Fruit fly (Drosophila melanogaster) whole organism, embryonic: ENCODE results near the gene sesB.

Source experiments
- Asciz ChIP-seq: fragments of 200-800 bp; sonication (Bioruptor generic); optimal IDR thresholded peaks from 2 replicates; lab custom pipeline; 2017; ENCODE audit warnings: missing biosample characterization, mild to moderate bottlenecking, missing genetic modification characterization, missing genetic modification reagents
- B-H1 ChIP-seq: fragments of 200-800 bp; sonication (Bioruptor generic); IDR thresholded peaks from 3 replicates; pipeline ENCODE4 v1.3.6; 2022; ENCODE audit warnings: missing biosample characterization, missing genetic modification characterization
- Blimp-1 ChIP-seq: fragments of 200-800 bp; sonication (Bioruptor generic); optimal IDR thresholded peaks from 3 replicates; lab custom pipeline; 2018; ENCODE audit warnings: missing biosample characterization, missing genetic modification characterization, mild to moderate bottlenecking, moderate library complexity, missing genetic modification reagents
- CG10959 ChIP-seq: fragments of 200-800 bp; sonication (Bioruptor generic); IDR thresholded peaks from 2 replicates; pipeline ENCODE4 v1.3.6; 2022; ENCODE audit warnings: missing biosample characterization, missing genetic modification characterization
- CG10979 ChIP-seq: fragments of 200-800 bp; sonication (Bioruptor generic); optimal IDR thresholded peaks from 2 replicates; lab custom pipeline; 2018; ENCODE audit warnings: missing biosample characterization, mild to moderate bottlenecking, missing genetic modification characterization, moderate library complexity
- CG11696 ChIP-seq: fragments of 200-800 bp; sonication (Bioruptor generic); IDR thresholded peaks from 2 replicates; pipeline ENCODE4 v1.3.6; 2022; ENCODE audit warnings: missing biosample characterization, missing genetic modification characterization
- CG13287 ChIP-seq: fragments of 200-800 bp; sonication (Bioruptor generic); IDR thresholded peaks from 2 replicates; pipeline ENCODE4 v1.3.6; 2022; ENCODE audit warnings: missing biosample characterization, missing genetic modification characterization; ENCODE audit not compliant: partially characterized antibody
- CG14667 ChIP-seq: fragments of 200-800 bp; sonication (Bioruptor generic); IDR thresholded peaks from 2 replicates; pipeline ENCODE4 v1.3.6; 2022; ENCODE audit warnings: missing biosample characterization, missing genetic modification characterization
- CG17385 ChIP-seq: fragments of 200-800 bp; sonication (Bioruptor generic); optimal IDR thresholded peaks from 3 replicates; lab custom pipeline; 2018; ENCODE audit warnings: missing biosample characterization, mild to moderate bottlenecking, missing genetic modification characterization
- CG1792 ChIP-seq: fragments of 200-800 bp; sonication (Bioruptor generic); optimal IDR thresholded peaks from 2 replicates; lab custom pipeline; 2016; ENCODE audit warnings: missing biosample characterization, missing genetic modification characterization
- CG6791 ChIP-seq: fragments of 200-800 bp; sonication (Bioruptor generic); IDR thresholded peaks from 3 replicates; pipeline ENCODE4 v1.3.6; 2022; ENCODE audit warnings: missing biosample characterization, missing genetic modification characterization; ENCODE audit not compliant: partially characterized antibody
- CG7357 ChIP-seq: fragments of 200-800 bp; sonication (Bioruptor generic); IDR thresholded peaks from 3 replicates; pipeline ENCODE4 v1.3.6; 2022; ENCODE audit warnings: missing biosample characterization, missing genetic modification characterization
- CG8290 ChIP-seq, 3 experiments: fragments of 200-800 bp; sonication (Bioruptor generic); optimal IDR thresholded peaks; 2 replicates each; lab custom pipeline; 2016 to 2019; ENCODE audit warnings: missing biosample characterization in 3 of 3, missing genetic modification characterization in 3 of 3, mild to moderate bottlenecking in 2 of 3, moderate library complexity in 1 of 3
- CG9609 ChIP-seq: fragments of 200-800 bp; sonication (Bioruptor generic); optimal IDR thresholded peaks from 3 replicates; lab custom pipeline; 2016; ENCODE audit warnings: missing biosample characterization, missing genetic modification characterization
- CoRest ChIP-seq: fragments of 200-800 bp; sonication (Bioruptor generic); optimal IDR thresholded peaks from 3 replicates; lab custom pipeline; 2018; ENCODE audit warnings: missing biosample characterization, mild to moderate bottlenecking, missing genetic modification characterization, moderate library complexity
- Dref ChIP-seq: fragments of 200-800 bp; sonication (Bioruptor generic); IDR thresholded peaks from 2 replicates; pipeline ENCODE4 v1.3.6; 2022; ENCODE audit warnings: missing biosample characterization, missing genetic modification characterization
- Drgx ChIP-seq: fragments of 200-800 bp; sonication (Bioruptor generic); IDR thresholded peaks from 2 replicates; pipeline ENCODE4 v1.3.6; 2022; ENCODE audit warnings: missing biosample characterization, missing genetic modification characterization
- E2f2 ChIP-seq: fragments of 200-800 bp; sonication (Bioruptor generic); IDR thresholded peaks from 2 replicates; pipeline ENCODE4 v1.3.6; 2022; ENCODE audit warnings: missing biosample characterization, missing genetic modification characterization
- Ets97D ChIP-seq: fragments of 200-800 bp; sonication (Bioruptor generic); optimal IDR thresholded peaks from 3 replicates; lab custom pipeline; 2016; ENCODE audit warnings: missing biosample characterization, missing genetic modification characterization
- Fer3 ChIP-seq: fragments of 200-800 bp; sonication (Bioruptor generic); optimal IDR thresholded peaks from 2 replicates; lab custom pipeline; 2018; ENCODE audit warnings: missing biosample characterization, mild to moderate bottlenecking, missing genetic modification characterization, moderate library complexity
- HLH4C ChIP-seq: fragments of 200-800 bp; sonication (Bioruptor generic); IDR thresholded peaks from 3 replicates; pipeline ENCODE4 v1.3.6; 2022; ENCODE audit warnings: missing biosample characterization, missing genetic modification characterization; ENCODE audit not compliant: partially characterized antibody
- Med ChIP-seq: fragments of 200-800 bp; sonication (Bioruptor generic); peaks from one replicate; lab custom pipeline; 2016; ENCODE audit warnings: missing biosample characterization, missing genetic modification characterization, mild to moderate bottlenecking, inconsistent platforms, moderate library complexity
- Vsx1 ChIP-seq: fragments of 200-800 bp; sonication (Bioruptor generic); optimal IDR thresholded peaks from 2 replicates; lab custom pipeline; 2017; ENCODE audit warnings: missing biosample characterization, mild to moderate bottlenecking, missing genetic modification characterization, missing genetic modification reagents
- abd-A ChIP-seq: fragments of 200-800 bp; sonication (Bioruptor generic); optimal IDR thresholded peaks from 3 replicates; lab custom pipeline; 2019; ENCODE audit warnings: missing biosample characterization, mild to moderate bottlenecking, missing genetic modification characterization, moderate library complexity
- ato ChIP-seq: fragments of 200-800 bp; sonication (Bioruptor generic); IDR thresholded peaks from 2 replicates; pipeline ENCODE4 v1.3.6; 2022; ENCODE audit warnings: missing biosample characterization, missing genetic modification characterization; ENCODE audit not compliant: partially characterized antibody
- bbx ChIP-seq: fragments of 200-800 bp; sonication (Bioruptor generic); IDR thresholded peaks from 2 replicates; pipeline ENCODE4 v1.3.6; 2022; ENCODE audit warnings: missing biosample characterization, missing genetic modification characterization; ENCODE audit not compliant: partially characterized antibody
- bowl ChIP-seq: fragments of 200-800 bp; sonication (Bioruptor generic); IDR thresholded peaks from 2 replicates; pipeline ENCODE4 v1.3.6; 2022; ENCODE audit warnings: missing biosample characterization, missing genetic modification characterization
- cg ChIP-seq: fragments of 200-800 bp; sonication (Bioruptor generic); optimal IDR thresholded peaks from 3 replicates; lab custom pipeline; 2019; ENCODE audit warnings: missing biosample characterization, mild to moderate bottlenecking, missing genetic modification characterization, moderate library complexity
- chn ChIP-seq: fragments of 200-800 bp; sonication (Bioruptor generic); optimal IDR thresholded peaks from 2 replicates; lab custom pipeline; 2016; ENCODE audit warnings: missing biosample characterization, missing genetic modification characterization
- ci ChIP-seq: fragments of 200-800 bp; sonication (Bioruptor generic); IDR thresholded peaks from 3 replicates; pipeline ENCODE4 v1.3.6; 2022; ENCODE audit warnings: missing biosample characterization, missing genetic modification characterization
- corto ChIP-seq: fragments of 200-800 bp; sonication (Bioruptor generic); optimal IDR thresholded peaks from 2 replicates; lab custom pipeline; 2016; ENCODE audit warnings: missing biosample characterization, mild to moderate bottlenecking, missing genetic modification characterization, moderate library complexity
- dati ChIP-seq: fragments of 200-800 bp; sonication (Bioruptor generic); IDR thresholded peaks from 2 replicates; pipeline ENCODE4 v1.3.6; 2022; ENCODE audit warnings: missing biosample characterization, missing genetic modification characterization
- gt ChIP-seq: fragments of 200-800 bp; sonication (Bioruptor generic); IDR thresholded peaks from 2 replicates; pipeline ENCODE4 v1.3.6; 2022; ENCODE audit warnings: missing biosample characterization, missing genetic modification characterization
- hbn ChIP-seq: fragments of 200-800 bp; sonication (Bioruptor generic); IDR thresholded peaks from 2 replicates; pipeline ENCODE4 v1.3.6; 2022; ENCODE audit warnings: missing biosample characterization, missing genetic modification characterization; ENCODE audit not compliant: partially characterized antibody
- mld ChIP-seq: fragments of 200-800 bp; sonication (Bioruptor generic); IDR thresholded peaks from 3 replicates; pipeline ENCODE4 v1.3.6; 2022; ENCODE audit warnings: missing biosample characterization, missing genetic modification characterization; ENCODE audit not compliant: partially characterized antibody
- sens ChIP-seq: fragments of 200-800 bp; sonication (Bioruptor generic); peaks from one replicate; lab custom pipeline; 2016; ENCODE audit warnings: missing biosample characterization, missing genetic modification characterization
- seq ChIP-seq: fragments of 200-800 bp; sonication (Bioruptor generic); IDR thresholded peaks from 2 replicates; pipeline ENCODE4 v1.3.6; 2022; ENCODE audit warnings: missing biosample characterization, missing genetic modification characterization
- unc-4 ChIP-seq: fragments of 200-800 bp; sonication (Bioruptor generic); IDR thresholded peaks from 2 replicates; pipeline ENCODE4 v1.3.6; 2022; ENCODE audit warnings: missing biosample characterization, missing genetic modification characterization; ENCODE audit not compliant: partially characterized antibody
- yki ChIP-seq: fragments of >200 bp; optimal IDR thresholded peaks from 3 replicates; lab custom pipeline; 2018
- zen ChIP-seq: fragments of 200-800 bp; sonication (Bioruptor generic); optimal IDR thresholded peaks from 3 replicates; lab custom pipeline; 2018; ENCODE audit warnings: missing biosample characterization, mild to moderate bottlenecking, missing genetic modification characterization, moderate library complexity

Gene sesB

dm6 chrX:10805651-10806191 is 19.0 kb upstream of the sesB start (continued):
- TF ChIP-seq CG8290 (GFP tag; optimal IDR thresholded peaks at IDR 0.05; lab: Kevin White, UChicago): no peak
- TF ChIP-seq CG8290 (tag; optimal IDR thresholded peaks at IDR 0.05; lab: Kevin White, UChicago): peak in 1 of 2 experiments; percentile 6
- peak; percentile 55 for TF ChIP-seq Dref
- TF ChIP-seq CG14667: no peak
- 0 out of 3 replicates have a peak, but pooled peaks have one; percentile 23 for TF ChIP-seq mld (GFP tag; lab: Robert Waterston, UW)
- 0 out of 2 replicates have a peak, but pooled peaks have one; percentile 37 for TF ChIP-seq unc-4
- TF ChIP-seq gt: no peak
- TF ChIP-seq CG7357 (GFP tag; lab: Robert Waterston, UW): no peak
- TF ChIP-seq CoRest (tag; lab: Kevin White, UChicago): peak; percentile 4
- peak; percentile 65; the same call in 1 of the 3 replicates for TF ChIP-seq CG6791 (GFP tag; lab: Robert Waterston, UW)
- TF ChIP-seq CG10979 (tag; lab: Kevin White, UChicago): no peak
- TF ChIP-seq hbn (GFP tag; lab: Robert Waterston, UW): peak; percentile 45
- no peak for TF ChIP-seq Fer3 (tag; lab: Kevin White, UChicago)
- 0 out of 2 replicates have a peak, but pooled peaks have one; percentile 20 for TF ChIP-seq ato (GFP tag; lab: Robert Waterston, UW)
- peak; percentile 32 for TF ChIP-seq CG1792 (GFP tag; lab: Kevin White, UChicago)
- TF ChIP-seq CG13287 (GFP tag; lab: Robert Waterston, UW): peak; percentile 59; the same call in 1 of the 2 replicates
- peak; percentile 3 for TF ChIP-seq Ets97D (GFP tag; lab: Kevin White, UChicago)
- TF ChIP-seq zen (tag; lab: Kevin White, UChicago): peak; percentile 35
- TF ChIP-seq bbx (GFP tag; lab: Robert Waterston, UW): peak; percentile 54
- TF ChIP-seq CG10959 (GFP tag; lab: Robert Waterston, UW): no peak
- TF ChIP-seq B-H1 (GFP tag; lab: Robert Waterston, UW): no peak
- peak; percentile 64 for TF ChIP-seq cg (GFP tag; lab: Kevin White, UChicago)
- peak; percentile 70 for TF ChIP-seq E2f2 (GFP tag; lab: Robert Waterston, UW)
- no peak for TF ChIP-seq Asciz (GFP tag; lab: Kevin White, UChicago)
- TF ChIP-seq dati (GFP tag; lab: Robert Waterston, UW): no peak
- peak; percentile 96 for TF ChIP-seq Vsx1
- peak; percentile 36 for TF ChIP-seq CG17385 (GFP tag; lab: Kevin White, UChicago)
- peak; percentile 0 for TF ChIP-seq corto (GFP tag; lab: Kevin White, UChicago)
- 0 out of 3 replicates have a peak, but pooled peaks have one; percentile 11 for TF ChIP-seq ci
- TF ChIP-seq Blimp-1: peak; percentile 95
- peak; percentile 37 for TF ChIP-seq Med (GFP tag; lab: Kevin White, UChicago)
- no peak for TF ChIP-seq CG9609 (GFP tag; lab: Kevin White, UChicago)
- TF ChIP-seq HLH4C (GFP tag; lab: Robert Waterston, UW): 0 out of 3 replicates have a peak, but pooled peaks have one; percentile 33
- TF ChIP-seq yki (lab: Kevin White, UChicago): peak; percentile 13
- TF ChIP-seq chn (GFP tag; lab: Kevin White, UChicago): no peak
- peak; percentile 4 for TF ChIP-seq abd-A (tag; lab: Kevin White, UChicago)

DNA sequence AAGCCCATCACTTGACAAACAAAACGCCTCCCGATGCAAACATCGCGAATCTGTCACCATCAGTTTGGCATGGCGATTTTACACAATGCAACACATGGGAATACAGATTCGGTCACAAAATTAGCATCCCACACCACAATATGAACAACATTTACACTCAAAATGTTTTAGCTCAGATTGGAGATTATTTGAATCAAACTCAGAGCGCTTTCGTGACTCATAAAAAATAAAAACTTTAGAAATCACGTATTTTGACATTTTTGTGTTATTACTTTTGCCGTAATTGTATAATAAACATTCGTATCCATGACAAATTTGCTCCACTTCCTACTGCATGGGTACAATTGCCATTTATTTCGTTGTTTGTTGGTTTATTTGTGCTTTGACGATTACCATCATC is 17.3 kb upstream of the sesB start:
- TF ChIP-seq CG10959 (GFP tag; lab: Robert Waterston, UW) (no peak), bowl (no peak), sens (peak; percentile 62), CG11696 (0 out of 2 replicates have a peak, but pooled peaks have one; percentile 5), Drgx (peak; percentile 40), Med (GFP tag; lab: Kevin White, UChicago) (peak; percentile 74), seq (GFP tag; lab: Robert Waterston, UW) (0 out of 2 replicates have a peak, but pooled peaks have one; percentile 6)
